Fruit fly (Drosophila melanogaster): ENCODE measurements around the gene Vps53.

Gene Vps53

DNA sequence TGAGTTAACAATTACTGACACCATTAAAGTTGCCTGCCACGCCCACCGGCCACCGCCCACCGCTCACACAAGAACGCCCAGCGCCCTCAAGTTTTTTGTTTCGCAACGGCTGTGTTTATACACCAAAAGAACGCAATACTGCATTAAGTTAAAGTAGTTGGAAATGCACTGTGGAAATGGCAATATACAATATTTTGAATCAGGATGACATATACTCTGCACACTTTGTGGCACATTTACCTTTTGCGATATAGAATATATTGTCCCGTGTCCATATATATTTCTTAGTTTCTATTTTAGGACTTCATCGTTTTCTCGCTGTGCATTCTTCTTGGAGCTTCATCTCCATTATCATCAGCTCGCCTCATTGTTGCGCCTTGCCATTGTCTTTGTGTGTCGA lies 30.2 kb upstream of the Vps53 start:
- TF ChIP-seq CG14655 (GFP tag; optimal IDR thresholded peaks at IDR 0.05) (peak; percentile 54), fd96Ca (GFP tag; IDR thresholded peaks at IDR 0.05) (0 out of 3 replicates have a peak, but pooled peaks have one; percentile 35), CG10348 (GFP tag; IDR thresholded peaks at IDR 0.05) (no peak), Snoo (tag; optimal IDR thresholded peaks at IDR 0.05) (no peak), CG34367 (tag; optimal IDR thresholded peaks at IDR 0.05) (peak; percentile 23), CG32121 (GFP tag; IDR thresholded peaks at IDR 0.05) (peak; percentile 35), CG4496 (GFP tag; IDR thresholded peaks at IDR 0.05) (peak; percentile 43; the same call in 1 of the 3 replicates), CG15710 (tag; optimal IDR thresholded peaks at IDR 0.05) (peak; percentile 58), Pif1A (GFP tag; optimal IDR thresholded peaks at IDR 0.05) (peak; percentile 50), CG8159 (tag; optimal IDR thresholded peaks at IDR 0.05) (peak; percentile 65)

DNA sequence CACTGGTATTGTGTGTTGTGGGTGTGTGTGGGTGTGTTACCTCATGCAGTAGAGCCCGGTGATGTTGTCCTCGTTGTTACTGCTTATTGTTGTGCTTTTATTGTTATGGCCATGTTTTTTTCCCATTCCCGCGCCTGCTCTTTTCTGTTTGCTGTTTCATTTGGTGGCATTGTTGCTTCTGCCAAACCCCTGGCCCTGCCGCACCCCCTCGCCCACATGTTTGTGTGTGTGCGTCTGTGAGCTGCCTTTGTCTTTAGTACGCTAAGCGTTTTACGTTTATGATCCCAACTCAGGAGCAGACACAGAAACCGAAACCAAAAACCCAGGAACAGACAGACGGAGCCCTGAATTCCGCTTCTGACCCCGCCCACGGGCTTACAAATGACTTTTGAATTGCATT lies 28.2 kb upstream of the Vps53 start:
- TF ChIP-seq CG14655 (GFP tag; optimal IDR thresholded peaks at IDR 0.05) (no peak), Ets98B (GFP tag; IDR thresholded peaks at IDR 0.05) (no peak), CG15710 (tag; optimal IDR thresholded peaks at IDR 0.05) (no peak), CG8159 (tag; optimal IDR thresholded peaks at IDR 0.05) (no peak), CG12605 (GFP tag; IDR thresholded peaks at IDR 0.05) (no peak), CG9948 (tag; optimal IDR thresholded peaks at IDR 0.05) (no peak), Pif1A (GFP tag; optimal IDR thresholded peaks at IDR 0.05) (no peak), CG34367 (tag; optimal IDR thresholded peaks at IDR 0.05) (no peak), gl (tag; optimal IDR thresholded peaks at IDR 0.05) (no peak), Snoo (tag; optimal IDR thresholded peaks at IDR 0.05) (no peak), EcR (GFP tag; optimal IDR thresholded peaks at IDR 0.05) (no peak), CG17806 (tag; optimal IDR thresholded peaks at IDR 0.05) (no peak), D1 (tag; optimal IDR thresholded peaks at IDR 0.05) (no peak), fd96Ca (GFP tag; IDR thresholded peaks at IDR 0.05) (no peak), CG32121 (GFP tag; IDR thresholded peaks at IDR 0.05) (no peak), CG10348 (GFP tag; IDR thresholded peaks at IDR 0.05) (no peak)

DNA sequence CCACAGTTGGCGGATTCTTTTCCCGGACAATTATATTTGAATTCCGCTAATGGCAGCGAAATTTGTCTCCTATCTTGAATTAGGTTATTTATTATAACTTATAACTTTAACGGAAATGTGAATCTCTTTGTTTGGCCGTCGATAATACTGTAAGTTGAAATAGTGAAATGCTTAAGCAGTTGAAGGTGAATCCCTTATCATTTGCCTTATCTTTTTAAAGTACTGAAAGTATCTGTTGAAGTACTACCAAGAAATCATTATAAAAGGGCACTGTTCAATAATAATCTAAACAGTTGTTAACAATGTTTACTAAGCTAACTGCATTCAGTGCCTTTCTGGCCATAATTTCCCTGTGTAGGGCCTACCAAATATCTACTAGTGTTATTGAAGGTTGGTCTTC lies 25.0 kb upstream of the Vps53 start, which contains the start of gene CG43055:
CG43055 (plus strand) TSS at position 301 of the 400 bp plus-strand sequence.
- TF ChIP-seq CG12605 (GFP tag; IDR thresholded peaks at IDR 0.05) (no peak), Pif1A (GFP tag; optimal IDR thresholded peaks at IDR 0.05) (no peak), CG8159 (tag; optimal IDR thresholded peaks at IDR 0.05) (no peak), rn (GFP tag; IDR thresholded peaks at IDR 0.05) (no peak)

DNA sequence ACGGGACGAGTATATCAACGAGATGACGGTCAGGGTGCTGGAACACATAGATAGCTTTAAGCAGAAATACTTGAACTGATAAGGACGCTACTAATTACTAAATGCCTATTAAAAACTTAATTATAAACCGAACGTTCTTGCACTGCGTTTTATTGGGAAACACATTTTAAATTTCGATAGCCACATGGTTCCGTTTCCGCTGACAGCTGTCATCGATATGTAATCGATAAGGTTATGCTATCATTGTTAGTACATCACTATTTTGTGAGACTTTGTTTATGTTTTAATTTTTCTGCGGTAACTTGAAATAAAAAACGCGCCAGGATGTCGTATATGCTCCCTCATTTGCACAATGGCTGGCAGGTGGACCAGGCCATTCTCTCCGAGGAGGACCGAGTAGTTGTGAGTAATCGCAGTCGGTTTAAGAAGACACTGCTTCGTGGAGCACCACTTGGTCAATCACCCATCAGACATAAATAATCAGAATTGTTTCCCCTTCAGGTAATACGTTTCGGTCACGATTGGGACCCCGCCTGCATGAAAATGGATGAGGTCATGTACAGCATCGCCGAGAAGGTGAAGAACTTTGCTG lies 17.2 kb upstream of the Vps53 start, which contains the start of gene Dim1:
Dim1 (plus strand) TSS at position 239 of the 592 bp plus-strand sequence.
- TF ChIP-seq gl (tag; optimal IDR thresholded peaks at IDR 0.05) (no peak), CG4496 (GFP tag; IDR thresholded peaks at IDR 0.05) (peak; percentile 57; the same call in 2 of the 3 replicates), CG34367 (tag; optimal IDR thresholded peaks at IDR 0.05) (no peak), CG12605 (GFP tag; IDR thresholded peaks at IDR 0.05) (peak; percentile 37; the same call in 1 of the 2 replicates), CG14655 (GFP tag; optimal IDR thresholded peaks at IDR 0.05) (no peak)

DNA sequence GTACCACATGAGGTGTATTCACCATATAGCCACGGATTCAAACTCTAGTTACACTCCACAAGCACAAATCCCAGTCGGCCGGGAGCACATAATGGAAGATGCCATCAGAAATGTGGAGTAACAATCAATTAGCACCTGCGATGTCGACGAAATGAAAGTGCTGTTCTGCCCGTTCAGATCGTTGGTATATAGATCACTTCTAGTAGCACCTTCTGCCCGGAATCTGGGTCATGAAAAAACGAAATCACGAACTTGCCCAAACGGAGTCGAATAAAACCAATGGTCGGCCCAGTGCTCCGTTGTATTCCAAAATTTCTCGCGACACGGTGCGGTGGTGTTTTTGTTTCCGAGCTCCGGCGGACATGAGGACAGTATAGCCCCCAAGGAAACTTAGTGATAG lies 14.8 kb upstream of the Vps53 start, which contains the start of gene CG33003:
CG33003 (plus strand) TSS at position 301 of the 400 bp plus-strand sequence.
- no peak for TF ChIP-seq CG9948 (tag; optimal IDR thresholded peaks at IDR 0.05)

DNA sequence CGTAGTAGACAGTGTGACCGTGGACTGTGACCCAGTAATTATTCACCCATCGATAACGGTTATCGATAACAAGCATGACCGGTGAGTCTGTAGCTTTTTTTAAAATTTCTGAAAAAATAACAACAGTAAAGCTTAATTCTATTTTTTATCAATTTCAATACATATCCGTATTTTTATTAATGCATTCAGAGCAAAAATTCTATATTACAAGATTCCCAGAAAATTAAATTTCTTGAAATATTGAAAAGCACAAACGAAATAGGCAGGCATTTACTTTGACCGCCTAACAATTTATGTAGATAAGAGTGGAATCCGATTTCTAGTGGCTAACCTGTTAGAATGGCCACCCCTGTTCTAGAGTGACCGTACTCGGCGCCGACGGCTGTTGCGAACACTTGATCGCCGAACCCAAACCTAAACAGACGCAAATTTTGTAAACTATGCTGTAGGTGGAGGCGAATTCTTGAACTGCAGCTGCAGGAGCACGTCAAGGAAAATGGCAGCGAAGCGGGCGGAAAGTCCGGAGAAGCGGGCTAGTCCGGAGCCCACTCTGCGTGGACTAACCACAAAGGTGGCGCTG lies 8.1 kb upstream of the Vps53 start, which contains the start of gene CG3652:
CG3652 (minus strand) TSS at position 35 of the 580 bp plus-strand sequence.
- TF ChIP-seq CG15710 (tag; optimal IDR thresholded peaks at IDR 0.05) (no peak), CG12605 (GFP tag; IDR thresholded peaks at IDR 0.05) (no peak), Ets98B (GFP tag; IDR thresholded peaks at IDR 0.05) (no peak), CG8159 (tag; optimal IDR thresholded peaks at IDR 0.05) (no peak), CG14655 (GFP tag; optimal IDR thresholded peaks at IDR 0.05) (no peak), Pif1B (GFP tag; optimal IDR thresholded peaks at IDR 0.05) (no peak), CG17806 (tag; optimal IDR thresholded peaks at IDR 0.05) (no peak), CG32121 (GFP tag; IDR thresholded peaks at IDR 0.05) (no peak), CG10348 (GFP tag; IDR thresholded peaks at IDR 0.05) (no peak), gl (tag; optimal IDR thresholded peaks at IDR 0.05) (no peak), rn (GFP tag; IDR thresholded peaks at IDR 0.05) (no peak), D1 (tag; optimal IDR thresholded peaks at IDR 0.05) (no peak), Pif1A (GFP tag; optimal IDR thresholded peaks at IDR 0.05) (no peak), CG34367 (tag; optimal IDR thresholded peaks at IDR 0.05) (no peak), CG13204 (GFP tag; optimal IDR thresholded peaks at IDR 0.05) (no peak), fd96Ca (GFP tag; IDR thresholded peaks at IDR 0.05) (no peak)

DNA sequence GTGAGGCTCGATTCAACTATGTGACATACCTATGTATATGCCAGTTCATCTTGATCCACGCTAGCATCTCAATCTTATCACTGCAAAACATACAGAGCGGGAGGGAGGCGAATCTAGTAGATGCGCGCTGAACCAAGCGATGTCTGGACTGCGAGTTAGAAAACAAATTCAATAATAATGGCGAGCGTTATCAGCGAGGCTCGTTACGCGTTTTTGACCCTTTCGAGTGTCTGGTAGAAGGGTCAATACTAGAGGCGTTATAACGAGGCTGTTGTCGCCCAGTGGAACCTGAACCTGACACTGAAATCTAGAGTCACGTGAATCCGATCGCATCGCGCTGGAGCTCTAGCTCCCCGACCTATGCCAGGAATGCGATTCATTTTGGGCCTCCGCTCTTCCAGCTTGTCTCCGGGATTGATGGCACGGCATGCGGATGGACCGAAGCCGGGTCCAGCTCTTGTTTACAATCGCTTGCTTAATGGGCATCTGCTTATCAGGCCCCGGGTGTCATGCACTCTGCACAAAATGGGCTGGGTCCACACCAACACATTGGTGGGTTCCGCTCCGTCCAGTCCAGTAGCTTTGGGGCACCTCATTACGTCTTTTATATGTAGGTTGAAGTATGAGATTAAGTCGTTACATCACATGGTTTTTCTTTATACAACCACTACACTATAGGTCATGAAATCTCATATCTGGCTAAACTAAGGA lies 3.7 kb upstream of the Vps53 start:
- TF ChIP-seq EcR (GFP tag; optimal IDR thresholded peaks at IDR 0.05) (peak; percentile 51), CG10348 (GFP tag; IDR thresholded peaks at IDR 0.05) (no peak), CG17806 (tag; optimal IDR thresholded peaks at IDR 0.05) (no peak), CG12605 (GFP tag; IDR thresholded peaks at IDR 0.05) (no peak), gl (tag; optimal IDR thresholded peaks at IDR 0.05) (no peak)

Measured in whole organism, pupa.